Worm (Caenorhabditis elegans): ENCODE measurements around the gene sams-4.

DNA sequence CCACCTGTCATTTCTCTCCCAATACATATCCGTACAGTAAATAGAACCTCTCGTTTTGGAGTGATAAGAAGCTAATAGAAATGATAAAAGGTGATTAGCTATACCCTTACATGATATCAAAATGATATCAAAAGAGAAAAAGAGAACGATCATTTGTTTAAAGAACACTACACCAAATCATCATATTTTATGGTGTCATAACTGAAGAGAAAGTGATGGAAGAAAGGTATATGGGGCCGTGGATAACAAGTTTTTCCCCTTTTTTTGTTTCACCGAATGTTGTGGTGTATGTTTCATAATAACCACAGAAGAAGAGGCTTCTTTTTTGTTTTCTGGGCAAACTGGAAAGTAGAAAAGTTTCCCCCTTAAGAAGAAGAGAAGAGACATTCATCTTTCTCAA, 12.0 kb upstream of the sams-4 start:
- TF ChIP-seq aly-2 (tag; optimal IDR thresholded peaks at IDR 0.05) (no peak), alr-1 (tag; optimal IDR thresholded peaks at IDR 0.05; ENCODE audit: borderline replicate concordance) (no peak), skn-1 (tag; optimal IDR thresholded peaks at IDR 0.05) (no peak), nhr-12 (tag; optimal IDR thresholded peaks at IDR 0.05) (no peak), nhr-77 (tag; optimal IDR thresholded peaks at IDR 0.05) (no peak), lsy-2 (tag; optimal IDR thresholded peaks at IDR 0.05) (no peak), nhr-11 (tag; optimal IDR thresholded peaks at IDR 0.05) (no peak), lin-35 (GFP tag; optimal IDR thresholded peaks at IDR 0.05) (no peak), zag-1 (tag; optimal IDR thresholded peaks at IDR 0.05) (no peak), C04F5.9 (tag; optimal IDR thresholded peaks at IDR 0.05) (no peak), elt-2 (tag; optimal IDR thresholded peaks at IDR 0.05) (no peak)
